Fruit fly (Drosophila melanogaster) whole organism, embryonic: Measurements from ENCODE around the gene CG32074.

Experiments used
- CG10959 ChIP-seq: fragments of 200-800 bp; sonication (Bioruptor generic); IDR thresholded peaks from 2 replicates; pipeline ENCODE4 v1.3.6; 2022; ENCODE audit warnings: missing biosample characterization, missing genetic modification characterization
- CG18619 ChIP-seq: fragments of 200-800 bp; sonication (Bioruptor generic); optimal IDR thresholded peaks from 3 replicates; lab custom pipeline; 2017; ENCODE audit warnings: missing biosample characterization, mild to moderate bottlenecking, missing genetic modification characterization
- D ChIP-seq, 2 experiments: fragments of 200-800 bp in 1 of 2; fragments of >200 bp in 1 of 2; sonication (Bioruptor generic) in 1 of 2; optimal IDR thresholded peaks; 2 replicates in 1 of 2; 3 replicates in 1 of 2; lab custom pipeline; 2017; ENCODE audit warnings: mild to moderate bottlenecking in 1 of 2, missing biosample characterization in 1 of 2, missing genetic modification characterization in 1 of 2, missing genetic modification reagents in 1 of 2
- E2f1 ChIP-seq: fragments of 200-800 bp; sonication (Bioruptor generic); IDR thresholded peaks from 2 replicates; pipeline ENCODE4 v1.3.6; 2022; ENCODE audit warnings: missing biosample characterization, missing genetic modification characterization
- H15 ChIP-seq: fragments of 200-800 bp; sonication (Bioruptor generic); IDR thresholded peaks from 3 replicates; pipeline ENCODE4 v1.3.6; 2022; ENCODE audit warnings: missing biosample characterization, missing genetic modification characterization
- Ssrp ChIP-seq: fragments of 200-800 bp; sonication (Bioruptor generic); optimal IDR thresholded peaks from 2 replicates; lab custom pipeline; 2018; ENCODE audit warnings: missing biosample characterization, mild to moderate bottlenecking, missing genetic modification characterization, moderate library complexity
- prd ChIP-seq, 3 experiments: fragments of >200 bp in 2 of 3; fragments of 200-800 bp in 1 of 3; sonication (Bioruptor generic) in 1 of 3; optimal IDR thresholded peaks in 2 of 3; IDR thresholded peaks in 1 of 3; 2 replicates in 2 of 3; 3 replicates in 1 of 3; pipeline versions ENCODE4 v1.3.6 to Lab custom; 2017 to 2022; ENCODE audit warnings: missing biosample characterization in 1 of 3, missing genetic modification characterization in 1 of 3

DNA sequence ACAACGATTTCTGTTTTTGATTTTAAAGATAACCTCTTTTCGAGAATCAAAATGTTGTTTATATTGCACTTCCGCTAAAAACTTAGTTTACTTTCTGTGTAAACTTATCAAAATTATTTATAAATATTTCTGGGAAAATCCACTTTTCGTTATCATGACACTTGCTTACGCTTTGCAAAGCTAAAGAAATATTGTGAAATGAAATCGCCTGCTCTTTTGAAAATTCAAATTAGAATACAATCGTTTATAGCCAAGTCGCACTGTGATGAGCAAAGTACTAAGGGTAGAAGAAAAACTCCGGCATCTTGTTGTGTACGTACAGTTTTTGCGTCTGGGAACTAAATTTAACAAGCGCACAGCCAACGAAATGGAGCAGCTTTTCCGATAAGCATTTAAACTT, 7.7 kb downstream of the CG32074 start:
- no peak for TF ChIP-seq E2f1 (GFP tag; lab: Robert Waterston, UW)
- TF ChIP-seq CG10959 (GFP tag; lab: Robert Waterston, UW): no peak
- peak; percentile 11 for TF ChIP-seq Ssrp (tag; lab: Kevin White, UChicago)
- TF ChIP-seq D (optimal IDR thresholded peaks at IDR 0.05; lab: Kevin White, UChicago): no peak
- no peak for TF ChIP-seq D (GFP tag; optimal IDR thresholded peaks at IDR 0.05; lab: Kevin White, UChicago)
- TF ChIP-seq H15: no peak
- no peak for TF ChIP-seq CG18619
- no peak for TF ChIP-seq prd (optimal IDR thresholded peaks at IDR 0.05; lab: Kevin White, UChicago)
- no peak for TF ChIP-seq prd (GFP tag; IDR thresholded peaks at IDR 0.05; lab: Robert Waterston, UW)
